Worm (Caenorhabditis elegans) whole organism, early embryonic: ENCODE results near the gene F07G6.12.

Experiments used
- B0310.2 ChIP-seq: sonication (generic microtip); optimal IDR thresholded peaks from 2 replicates; lab custom pipeline; 2016; ENCODE audit warnings: mild to moderate bottlenecking, missing genetic modification characterization, missing compliant biosample characterization
- ama-1 ChIP-seq: fragments of 150-350 bp; optimal IDR thresholded peaks from 2 replicates; lab custom pipeline; 2014
- ceh-36 ChIP-seq: sonication (generic microtip); optimal IDR thresholded peaks from 2 replicates; lab custom pipeline; 2016; ENCODE audit warnings: missing genetic modification characterization, inconsistent platforms, missing compliant biosample characterization
- flt-1 ChIP-seq: fragments of 200-800 bp; sonication (Bioruptor generic); IDR thresholded peaks from 2 replicates; pipeline ENCODE4 v1.3.6; 2022; ENCODE audit warnings: missing genetic modification characterization, missing compliant biosample characterization
- hmbx-1 ChIP-seq: sonication (generic microtip); optimal IDR thresholded peaks from 2 replicates; lab custom pipeline; 2016; ENCODE audit warnings: mild to moderate bottlenecking, missing genetic modification characterization, missing compliant biosample characterization
- hmg-4 ChIP-seq: fragments of 200-800 bp; sonication (Bioruptor generic); optimal IDR thresholded peaks from 2 replicates; lab custom pipeline; 2018; ENCODE audit warnings: mild to moderate bottlenecking, missing genetic modification characterization, missing compliant biosample characterization
- tra-4 ChIP-seq: sonication (generic microtip); optimal IDR thresholded peaks from 2 replicates; lab custom pipeline; 2017; ENCODE audit warnings: missing genetic modification characterization, missing compliant biosample characterization

DNA sequence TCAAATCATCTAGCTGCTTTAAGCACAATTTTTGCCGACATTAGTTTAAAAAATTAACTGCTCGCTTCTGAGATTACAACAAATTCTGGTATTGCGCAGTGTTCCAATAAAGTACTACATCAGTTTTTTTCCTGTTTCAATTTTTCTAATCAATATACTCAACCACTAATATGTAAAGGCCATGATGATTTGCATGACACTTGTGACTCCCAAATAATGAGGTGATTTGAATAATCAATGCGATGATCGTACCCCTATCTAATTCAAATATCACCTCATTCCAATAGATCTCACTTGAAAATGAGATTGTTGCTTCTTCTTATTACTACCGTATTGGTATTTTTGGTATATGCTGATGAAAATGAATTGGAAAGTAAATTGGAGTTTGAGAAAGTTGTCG, 9.0 kb upstream of the F07G6.12 start, which contains the start of gene F07G6.2:
- TF ChIP-seq ama-1 (lab: Kevin White, UChicago) (no peak), ceh-36 (tag; lab: Kevin White, UChicago) (no peak), hmbx-1 (tag; lab: Kevin White, UChicago) (no peak), tra-4 (tag; lab: Kevin White, UChicago) (no peak), hmg-4 (GFP tag; lab: Kevin White, UChicago) (no peak), B0310.2 (tag; lab: Kevin White, UChicago) (no peak), flt-1 (no peak)
